Worm (Caenorhabditis elegans) whole organism, L4/young adult: ENCODE data around the gene K04B12.2.

ENCODE experiments used
- W03F9.2 ChIP-seq: fragments of 150-350 bp; optimal IDR thresholded peaks from 2 replicates; lab custom pipeline; 2014; ENCODE audit warnings: missing biosample characterization, missing genetic modification characterization
- dao-5 ChIP-seq: sonication (generic microtip); optimal IDR thresholded peaks from 2 replicates; lab custom pipeline; 2016; ENCODE audit warnings: missing genotype, missing genetic modification characterization, moderate library complexity, missing compliant biosample characterization
- him-1 ChIP-seq: sonication (generic microtip); optimal IDR thresholded peaks from 2 replicates; lab custom pipeline; 2016; ENCODE audit warnings: missing genotype, missing genetic modification reagents, missing genetic modification characterization, missing compliant biosample characterization

The K04B12.2 gene

DNA sequence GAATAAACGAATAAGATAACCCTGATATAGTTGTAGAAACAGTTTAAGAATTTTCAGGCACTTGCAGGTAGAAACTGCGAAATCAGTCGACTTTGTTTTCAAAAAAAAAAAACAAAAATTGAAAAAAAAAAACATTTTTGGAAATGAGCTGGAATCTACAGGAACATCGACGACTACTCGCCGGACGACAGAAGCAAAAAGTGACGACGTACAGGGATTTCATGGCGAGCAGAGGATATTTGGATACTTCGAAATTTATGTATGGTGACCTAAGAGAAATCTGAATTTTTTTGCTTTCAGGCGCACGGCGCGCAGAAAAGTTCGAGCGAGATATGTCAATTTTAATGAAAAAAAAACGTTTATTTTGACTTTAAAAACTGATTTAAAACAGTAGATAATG is 36.7 kb downstream of the K04B12.2 start:
- TF ChIP-seq him-1 (tag; lab: Kevin White, UChicago), result no peak
- TF ChIP-seq dao-5, result no peak
- no peak for TF ChIP-seq W03F9.2

DNA sequence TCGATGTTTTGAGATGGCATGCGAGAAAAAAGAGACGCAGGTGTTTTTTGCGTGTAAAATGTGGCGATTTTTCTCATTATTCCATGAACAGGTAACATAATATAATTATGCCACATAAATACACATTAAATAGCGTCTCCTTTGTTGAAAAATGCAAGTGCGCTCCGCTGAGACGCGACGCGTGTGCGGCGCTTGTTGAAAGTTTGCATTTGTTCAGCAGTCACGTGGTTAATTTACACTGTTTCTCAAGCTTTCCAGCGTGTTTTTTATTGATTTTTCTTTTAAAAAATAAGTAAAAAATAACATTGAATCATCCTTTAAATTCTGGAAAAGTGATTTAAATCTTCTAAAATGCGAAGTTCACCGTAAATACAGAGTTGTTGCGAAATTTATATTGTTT is 38.2 kb downstream of the K04B12.2 start:
- TF ChIP-seq dao-5, result no peak
- TF ChIP-seq him-1 (tag; lab: Kevin White, UChicago), result no peak
- TF ChIP-seq W03F9.2, result peak; percentile 88

DNA sequence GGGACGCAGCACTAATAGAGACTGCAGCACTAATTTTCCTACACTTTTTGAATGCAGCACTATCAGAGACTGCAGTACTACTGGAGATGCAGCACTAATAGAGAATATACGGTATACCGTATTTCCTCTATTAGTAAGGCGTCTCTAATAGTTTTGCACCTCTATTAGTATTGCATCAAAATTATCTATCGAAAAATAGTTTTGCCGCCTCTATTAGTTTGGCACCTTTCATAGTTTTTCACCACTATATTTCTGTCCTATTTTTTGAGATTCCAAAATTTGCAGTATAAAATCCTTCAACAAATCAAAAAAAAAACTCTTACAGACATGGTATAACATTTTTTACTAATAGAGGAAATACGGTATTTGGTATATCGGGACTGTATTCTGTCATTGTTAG is 44.0 kb downstream of the K04B12.2 start:
- TF ChIP-seq him-1 (tag; lab: Kevin White, UChicago), result no peak
- no peak for TF ChIP-seq dao-5
- no peak for TF ChIP-seq W03F9.2

DNA sequence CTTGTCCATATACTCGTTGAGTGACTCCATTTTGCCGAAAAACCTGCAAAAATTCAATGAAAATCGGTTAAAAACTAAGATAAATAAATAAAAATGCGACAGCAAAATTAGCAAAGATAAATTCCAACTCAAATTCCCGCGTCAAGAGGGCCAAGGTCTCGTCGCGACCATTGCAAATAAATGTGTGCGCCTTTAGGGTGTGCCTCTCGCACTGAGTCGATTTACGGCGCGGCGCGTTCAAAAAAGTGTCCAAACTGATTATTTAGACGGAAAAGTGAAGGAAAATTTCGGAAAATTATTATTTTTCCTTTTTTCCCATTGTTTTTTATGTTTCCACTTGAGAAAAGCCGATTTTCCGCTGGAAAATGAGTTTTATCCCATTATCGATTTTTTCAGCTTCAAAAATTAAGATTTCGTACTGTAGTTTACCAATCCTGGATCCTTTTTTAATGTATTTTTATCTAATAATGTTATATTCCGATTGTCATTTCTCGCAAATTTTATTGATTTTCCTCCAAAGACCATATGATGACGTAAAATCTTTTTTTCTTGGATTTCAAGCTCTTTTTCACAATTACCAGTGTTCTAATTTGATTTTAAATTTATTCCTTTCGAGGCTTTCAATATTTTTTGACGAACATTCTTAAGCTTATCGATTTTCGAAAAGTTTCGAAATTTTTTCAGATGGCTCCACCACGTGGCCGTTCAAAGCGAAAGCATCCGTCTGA is 47.6 kb downstream of the K04B12.2 start, which contains the start of the genes kbp-3 and nurf-1:
kbp-3 (minus strand) TSS at position 43 of the 728 bp plus-strand sequence.
nurf-1 (plus strand) TSS at position 678 of the 728 bp plus-strand sequence.
- TF ChIP-seq him-1 (tag; lab: Kevin White, UChicago) (no peak), dao-5 (no peak), W03F9.2 (peak; percentile 68)

DNA sequence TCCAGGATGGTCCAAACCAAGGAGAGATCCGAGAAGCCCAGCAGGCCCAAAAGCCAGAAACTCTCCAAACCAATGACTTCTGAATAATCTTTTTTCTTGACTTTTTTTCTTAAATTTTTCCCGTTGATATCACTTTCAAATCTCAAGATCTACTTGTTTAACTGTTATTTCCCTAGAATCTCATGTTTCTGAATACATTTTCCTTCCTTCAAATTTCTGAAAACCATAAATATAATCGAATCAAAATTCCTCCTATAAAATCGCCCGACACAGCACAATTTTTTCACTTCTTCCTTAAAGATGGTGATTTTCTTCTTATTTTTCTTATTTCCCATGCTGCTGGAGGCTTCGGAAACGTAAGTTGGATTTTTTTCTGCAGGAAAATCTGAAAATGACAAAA is 49.6 kb downstream of the K04B12.2 start, which contains the start of gene F26H11.8:
F26H11.8 (plus strand) TSS at position 301 of the 400 bp plus-strand sequence.
- TF ChIP-seq dao-5 (no peak), W03F9.2 (no peak), him-1 (tag; lab: Kevin White, UChicago) (no peak)
